Worm (Caenorhabditis elegans) whole organism, L2 larva: ENCODE results near the gene cpr-4.
A peak's percentile ranks its signal among the peaks of the same experiment; 100 is the strongest.

Experiments used
- C34F6.9 ChIP-seq: fragments of 150-350 bp; optimal IDR thresholded peaks from 2 replicates; lab custom pipeline; 2014; ENCODE audit warnings: missing biosample characterization, missing genetic modification characterization
- F13H6.1 ChIP-seq: sonication (generic microtip); optimal IDR thresholded peaks from 2 replicates; lab custom pipeline; 2016; ENCODE audit warnings: missing genetic modification characterization, missing compliant biosample characterization
- Y55F3AM.14 ChIP-seq: fragments of 200-800 bp; sonication (Bioruptor generic); optimal IDR thresholded peaks from 2 replicates; lab custom pipeline; 2018; ENCODE audit warnings: mild to moderate bottlenecking, missing genetic modification characterization, missing compliant biosample characterization
- aly-2 ChIP-seq: fragments of 150-350 bp; optimal IDR thresholded peaks from 2 replicates; lab custom pipeline; 2014; ENCODE audit warnings: missing biosample characterization, missing genetic modification characterization
- ceh-82 ChIP-seq: fragments of 150-350 bp; optimal IDR thresholded peaks from 2 replicates; lab custom pipeline; 2014; ENCODE audit warnings: missing biosample characterization, missing genetic modification characterization
- crh-2 ChIP-seq: sonication (generic microtip); optimal IDR thresholded peaks from 2 replicates; lab custom pipeline; 2017; ENCODE audit warnings: missing biosample characterization, missing genetic modification characterization
- egl-27 ChIP-seq: sonication (generic microtip); optimal IDR thresholded peaks from 3 replicates; lab custom pipeline; 2017; ENCODE audit warnings: missing biosample characterization, missing genetic modification reagents, missing genetic modification characterization
- elt-1 ChIP-seq: fragments of 150-350 bp; optimal IDR thresholded peaks from 2 replicates; lab custom pipeline; 2014; ENCODE audit warnings: missing biosample characterization, missing genetic modification characterization
- fos-1 ChIP-seq: fragments of 150-350 bp; optimal IDR thresholded peaks from 2 replicates; lab custom pipeline; 2014; ENCODE audit warnings: missing biosample characterization, missing genetic modification characterization
- gmeb-1 ChIP-seq: fragments of 150-350 bp; optimal IDR thresholded peaks from 2 replicates; lab custom pipeline; 2014; ENCODE audit warnings: missing biosample characterization, missing genetic modification characterization
- lin-11 ChIP-seq: fragments of 150-350 bp; sonication (generic microtip); optimal IDR thresholded peaks from 2 replicates; lab custom pipeline; 2014; ENCODE audit warnings: missing biosample characterization, missing genetic modification characterization, inconsistent platforms, mixed read lengths
- lin-13 ChIP-seq: fragments of 150-350 bp; optimal IDR thresholded peaks from 2 replicates; lab custom pipeline; 2014; ENCODE audit warnings: missing biosample characterization, missing genetic modification reagents, missing genetic modification characterization
- lsy-2 ChIP-seq, 2 experiments: fragments of 150-350 bp in 1 of 2; sonication (generic microtip) in 1 of 2; optimal IDR thresholded peaks; 2 replicates each; lab custom pipeline; 2014 to 2017; ENCODE audit warnings: missing biosample characterization in 2 of 2, missing genetic modification characterization in 2 of 2
- mab-5 ChIP-seq: fragments of 150-350 bp; optimal IDR thresholded peaks from 2 replicates; lab custom pipeline; 2014; ENCODE audit warnings: missing biosample characterization, missing genetic modification characterization
- mbf-1 ChIP-seq: sonication (generic microtip); optimal IDR thresholded peaks from 2 replicates; lab custom pipeline; 2017; ENCODE audit warnings: missing biosample characterization, missing genetic modification characterization
- mdl-1 ChIP-seq, 2 experiments: fragments of 150-350 bp in 1 of 2; sonication (generic microtip) in 1 of 2; optimal IDR thresholded peaks; 2 replicates each; lab custom pipeline; 2017; ENCODE audit warnings: missing biosample characterization in 2 of 2, missing genetic modification characterization in 2 of 2
- nhr-10 ChIP-seq: sonication (generic microtip); optimal IDR thresholded peaks from 2 replicates; lab custom pipeline; 2017; ENCODE audit warnings: missing biosample characterization, missing genetic modification characterization
- nhr-129 ChIP-seq: fragments of 150-350 bp; optimal IDR thresholded peaks from 2 replicates; lab custom pipeline; 2014; ENCODE audit warnings: missing biosample characterization, missing genetic modification characterization
- nhr-21 ChIP-seq: fragments of 150-350 bp; optimal IDR thresholded peaks from 2 replicates; lab custom pipeline; 2014; ENCODE audit warnings: missing biosample characterization, missing genetic modification characterization
- nhr-237 ChIP-seq: fragments of 150-350 bp; optimal IDR thresholded peaks from 2 replicates; lab custom pipeline; 2014; ENCODE audit warnings: missing biosample characterization, missing genetic modification characterization
- nhr-77 ChIP-seq: fragments of 150-350 bp; optimal IDR thresholded peaks from 2 replicates; lab custom pipeline; 2014; ENCODE audit warnings: missing biosample characterization, missing genetic modification characterization
- skn-1 ChIP-seq: sonication (generic microtip); optimal IDR thresholded peaks from 2 replicates; lab custom pipeline; 2017; ENCODE audit warnings: missing biosample characterization, missing genetic modification characterization
- sma-3 ChIP-seq: sonication (generic microtip); optimal IDR thresholded peaks from 2 replicates; lab custom pipeline; 2016; ENCODE audit warnings: missing genetic modification reagents, missing genetic modification characterization, missing compliant biosample characterization
- sma-9 ChIP-seq, 2 experiments: fragments of 150-350 bp in 1 of 2; sonication (generic microtip) in 1 of 2; optimal IDR thresholded peaks; 2 replicates each; lab custom pipeline; 2014 to 2016; ENCODE audit warnings: missing genetic modification characterization in 2 of 2, mild to moderate bottlenecking in 1 of 2, missing biosample characterization in 1 of 2, missing compliant biosample characterization in 1 of 2, missing genetic modification reagents in 1 of 2, moderate library complexity in 1 of 2
- snpc-4 ChIP-seq: fragments of 150-350 bp; optimal IDR thresholded peaks from 2 replicates; lab custom pipeline; 2014; ENCODE audit warnings: missing biosample characterization, missing genetic modification characterization
- unc-55 ChIP-seq: fragments of 150-350 bp; sonication (generic microtip); optimal IDR thresholded peaks from 3 replicates; lab custom pipeline; 2014; ENCODE audit warnings: missing biosample characterization, missing genetic modification reagents, missing genetic modification characterization
- zag-1 ChIP-seq: fragments of 150-350 bp; optimal IDR thresholded peaks from 2 replicates; lab custom pipeline; 2014; ENCODE audit warnings: missing biosample characterization, missing genetic modification characterization

Gene cpr-4

DNA sequence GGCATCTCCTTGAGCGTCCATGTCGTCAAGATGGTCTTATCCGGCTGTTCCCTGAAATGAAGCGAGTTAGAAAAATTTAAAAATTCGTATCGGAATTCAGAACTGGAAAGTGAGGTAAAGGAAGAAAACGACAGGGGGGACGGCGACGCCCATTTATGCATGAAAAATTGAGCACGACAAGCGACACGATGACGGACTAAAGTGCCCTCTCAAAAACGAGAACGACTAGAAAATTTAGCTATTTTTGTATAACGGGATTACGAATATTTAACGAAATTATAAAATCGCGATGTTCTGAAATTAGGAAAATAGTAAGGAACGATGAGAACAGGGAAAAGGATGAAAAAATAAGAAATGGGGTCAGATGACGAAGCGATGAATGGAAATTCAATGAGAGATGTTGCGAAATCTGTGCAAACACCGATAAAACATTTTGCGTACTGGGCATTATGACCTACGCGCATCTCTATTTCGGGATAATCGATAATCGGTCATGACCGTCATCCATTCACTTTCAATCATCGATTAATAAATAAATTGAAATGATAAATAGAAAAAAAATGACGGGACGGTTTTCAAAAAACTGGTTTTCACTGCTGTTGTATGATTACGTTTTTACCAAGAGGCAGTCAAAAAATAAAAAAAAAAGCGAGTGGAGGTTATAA, 42.1 kb downstream of the cpr-4 start, which contains the start of gene snb-1 (continued):
- TF ChIP-seq zag-1 (tag; lab: Kevin White, UChicago) (no peak), fos-1 (tag; lab: Kevin White, UChicago) (peak; percentile 51), egl-27 (peak; percentile 12)

DNA sequence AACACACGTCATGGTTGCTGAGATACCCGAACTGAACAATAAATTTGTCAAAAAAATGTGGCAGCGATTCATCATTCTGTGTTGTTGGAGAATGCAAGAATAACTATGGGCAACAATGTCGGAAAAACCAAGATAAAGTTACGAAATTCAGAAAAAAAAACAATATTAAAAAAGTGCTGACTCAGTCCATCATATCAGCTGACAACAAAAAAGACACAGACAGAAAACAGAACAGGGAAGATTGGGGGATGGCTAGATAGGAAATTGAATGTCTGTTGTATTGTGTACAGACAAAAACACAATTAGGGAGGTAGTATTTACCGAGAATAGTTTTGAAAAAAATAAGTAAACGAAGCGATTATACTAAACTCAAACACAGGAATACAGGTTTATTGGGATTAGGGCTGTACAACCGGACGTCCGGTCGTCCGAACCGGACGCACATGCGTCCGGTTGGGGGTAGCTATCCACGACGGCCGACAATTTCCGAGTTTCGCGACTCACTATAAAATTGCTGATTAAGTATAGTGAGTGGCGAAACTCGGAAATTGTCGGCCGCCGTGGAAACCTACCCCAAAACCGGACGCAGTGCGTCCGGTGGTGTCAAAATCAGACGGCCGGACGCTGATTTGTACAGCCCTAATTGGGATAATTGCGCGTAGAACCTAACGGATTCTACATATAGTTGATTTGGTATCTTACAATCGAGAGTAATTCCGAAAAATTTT, 43.2 kb downstream of the cpr-4 start:
- TF ChIP-seq snpc-4 (tag; lab: Kevin White, UChicago) (peak; percentile 5), unc-55 (GFP tag; lab: Kevin White, UChicago) (no peak), sma-3 (GFP tag; lab: Kevin White, UChicago) (peak; percentile 20), skn-1 (tag; lab: Kevin White, UChicago) (peak; percentile 13)

DNA sequence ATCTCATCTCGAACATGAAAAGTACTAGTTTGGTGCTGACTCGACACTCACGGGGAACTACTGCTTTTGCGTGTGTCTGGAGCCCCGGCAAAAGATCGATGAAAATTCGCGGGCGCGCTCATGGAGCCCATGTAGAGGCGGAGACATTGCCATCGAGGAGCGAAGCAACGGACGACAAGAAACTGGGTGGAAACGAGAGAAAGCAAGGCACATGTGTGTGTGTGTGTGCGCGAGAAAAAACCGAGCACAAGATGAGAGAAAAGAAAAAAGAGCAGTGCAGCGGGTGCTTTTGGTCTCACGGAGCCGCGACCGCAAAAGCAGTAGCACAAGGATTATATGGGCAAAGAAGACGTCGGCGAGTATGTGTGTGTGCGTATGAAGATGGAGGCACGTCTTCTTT, 44.3 kb downstream of the cpr-4 start:
- TF ChIP-seq mab-5 (tag; lab: Kevin White, UChicago) (no peak), ceh-82 (tag; lab: Kevin White, UChicago) (peak; percentile 88), zag-1 (tag; lab: Kevin White, UChicago) (peak; percentile 66), Y55F3AM.14 (GFP tag; lab: Kevin White, UChicago) (peak; percentile 42), unc-55 (GFP tag; lab: Kevin White, UChicago) (peak; percentile 68), mdl-1 (tag; optimal IDR thresholded peaks at IDR 0.05; lab: Kevin White, UChicago) (peak in 1 of 2 experiments; percentile 57), nhr-129 (tag; lab: Kevin White, UChicago) (peak; percentile 67), F13H6.1 (tag; lab: Kevin White, UChicago) (peak; percentile 46), C34F6.9 (tag; lab: Kevin White, UChicago) (peak; percentile 52), fos-1 (tag; lab: Kevin White, UChicago) (peak; percentile 38), elt-1 (no peak), sma-9 (GFP tag; optimal IDR thresholded peaks at IDR 0.05; lab: Kevin White, UChicago) (peak; percentile 14), sma-9 (tag; optimal IDR thresholded peaks at IDR 0.05; lab: Kevin White, UChicago) (no peak), lin-11 (tag; lab: Kevin White, UChicago) (peak; percentile 54), gmeb-1 (tag; lab: Kevin White, UChicago) (no peak), mbf-1 (tag; lab: Kevin White, UChicago) (no peak), lin-13 (GFP tag; lab: Kevin White, UChicago) (peak; percentile 9), lsy-2 (tag; optimal IDR thresholded peaks at IDR 0.05; lab: Kevin White, UChicago) (peak in 1 of 2 experiments; percentile 43), crh-2 (tag; lab: Kevin White, UChicago) (peak; percentile 1), snpc-4 (tag; lab: Kevin White, UChicago) (peak; percentile 60)
- TF ChIP-seq, all 48 proteins: peak for 15

- no peak for TF ChIP-seq C34F6.9 (tag; lab: Kevin White, UChicago)
- no peak for TF ChIP-seq nhr-10 (tag; lab: Kevin White, UChicago)
- peak; percentile 51 for TF ChIP-seq unc-55 (GFP tag; lab: Kevin White, UChicago)
- TF ChIP-seq, all 48 proteins: peak for 1
Measured at ce11 chrV:6659533-6659932, 45.1 kb downstream of the cpr-4 start.

ce11 chrV:6661658-6662057, 47.2 kb downstream of the cpr-4 start:
- TF ChIP-seq C34F6.9 (tag; lab: Kevin White, UChicago), result peak; percentile 49
- TF ChIP-seq sma-9 (GFP tag; optimal IDR thresholded peaks at IDR 0.05; lab: Kevin White, UChicago), result peak; percentile 19
- no peak for TF ChIP-seq sma-9 (tag; optimal IDR thresholded peaks at IDR 0.05; lab: Kevin White, UChicago)
- TF ChIP-seq F13H6.1 (tag; lab: Kevin White, UChicago), result peak; percentile 15
- TF ChIP-seq unc-55 (GFP tag; lab: Kevin White, UChicago), result peak; percentile 39
- TF ChIP-seq aly-2 (tag; lab: Kevin White, UChicago), result no peak
- TF ChIP-seq crh-2 (tag; lab: Kevin White, UChicago), result peak; percentile 3
- peak in 1 of 2 experiments; percentile 21 for TF ChIP-seq lsy-2 (tag; optimal IDR thresholded peaks at IDR 0.05; lab: Kevin White, UChicago)
- TF ChIP-seq sma-3 (GFP tag; lab: Kevin White, UChicago), result no peak

DNA sequence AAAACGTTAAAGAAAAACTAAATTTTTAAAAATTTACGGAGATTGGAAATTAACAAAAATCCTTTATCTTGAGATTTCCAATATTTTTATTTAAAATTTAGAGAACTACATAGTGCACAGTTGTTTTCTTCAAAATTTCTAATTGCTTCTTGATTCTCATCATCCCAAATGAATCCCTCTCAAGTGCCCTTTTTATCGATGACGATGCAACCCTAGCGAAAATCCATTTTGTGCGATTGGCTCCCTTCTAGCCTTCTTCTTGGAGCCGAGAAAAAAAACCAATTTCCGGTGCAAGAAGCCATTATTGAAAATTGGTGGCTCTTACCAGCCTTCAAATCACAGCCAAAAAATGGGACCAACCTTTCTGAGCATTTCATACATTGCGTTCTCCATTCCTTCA, 48.0 kb downstream of the cpr-4 start:
- TF ChIP-seq C34F6.9 (tag; lab: Kevin White, UChicago) (no peak), fos-1 (tag; lab: Kevin White, UChicago) (no peak), nhr-129 (tag; lab: Kevin White, UChicago) (no peak), nhr-77 (tag; lab: Kevin White, UChicago) (no peak), nhr-237 (tag; lab: Kevin White, UChicago) (no peak), nhr-21 (tag; lab: Kevin White, UChicago) (no peak), egl-27 (no peak), lin-11 (tag; lab: Kevin White, UChicago) (no peak)
